Fruit fly (Drosophila melanogaster) whole organism, embryonic: Measurements from ENCODE around the gene CG7058.
A peak's percentile ranks its signal among the peaks of the same experiment; 100 is the strongest.

Experiments used
- Bgb ChIP-seq: fragments of 200-800 bp; sonication (Bioruptor generic); IDR thresholded peaks from 2 replicates; pipeline ENCODE4 v1.3.6; 2022; ENCODE audit warnings: missing biosample characterization, missing genetic modification characterization; ENCODE audit not compliant: partially characterized antibody
- BtbVII ChIP-seq: fragments of 200-800 bp; sonication (Bioruptor generic); optimal IDR thresholded peaks from 3 replicates; lab custom pipeline; 2017; ENCODE audit warnings: missing biosample characterization, mild to moderate bottlenecking, missing genetic modification characterization
- Bteb2 ChIP-seq: fragments of 200-800 bp; sonication (Bioruptor generic); optimal IDR thresholded peaks from 2 replicates; lab custom pipeline; 2016; ENCODE audit warnings: missing biosample characterization, missing genetic modification characterization
- CG10321 ChIP-seq: fragments of 200-800 bp; sonication (Bioruptor generic); IDR thresholded peaks from 2 replicates; pipeline ENCODE4 v1.3.6; 2022; ENCODE audit warnings: missing biosample characterization, missing genetic modification characterization
- CG11695 ChIP-seq: fragments of 200-800 bp; sonication (Bioruptor generic); IDR thresholded peaks from 3 replicates; pipeline ENCODE4 v1.3.6; 2022; ENCODE audit warnings: missing biosample characterization, missing genetic modification characterization
- CG12236 ChIP-seq: fragments of 200-800 bp; sonication (Bioruptor generic); optimal IDR thresholded peaks from 2 replicates; lab custom pipeline; 2016; ENCODE audit warnings: missing biosample characterization, missing genetic modification characterization
- CG13424 ChIP-seq: fragments of 200-800 bp; sonication (Bioruptor generic); optimal IDR thresholded peaks from 2 replicates; lab custom pipeline; 2019; ENCODE audit warnings: missing biosample characterization, mild to moderate bottlenecking, missing genetic modification characterization, moderate library complexity
- CG1647 ChIP-seq: fragments of 200-800 bp; sonication (Bioruptor generic); optimal IDR thresholded peaks from 3 replicates; lab custom pipeline; 2016; ENCODE audit warnings: missing biosample characterization, missing genetic modification characterization
- CG17186 ChIP-seq: fragments of 200-800 bp; sonication (Bioruptor generic); optimal IDR thresholded peaks from 3 replicates; lab custom pipeline; 2017; ENCODE audit warnings: missing biosample characterization, missing genetic modification reagents, missing genetic modification characterization
- CG17568 ChIP-seq: fragments of 200-800 bp; sonication (Bioruptor generic); optimal IDR thresholded peaks from 2 replicates; lab custom pipeline; 2018; ENCODE audit warnings: missing biosample characterization, mild to moderate bottlenecking, missing genetic modification characterization, moderate library complexity
- CG1792 ChIP-seq: fragments of 200-800 bp; sonication (Bioruptor generic); optimal IDR thresholded peaks from 2 replicates; lab custom pipeline; 2016; ENCODE audit warnings: missing biosample characterization, missing genetic modification characterization
- CG18011 ChIP-seq: fragments of 200-800 bp; sonication (Bioruptor generic); optimal IDR thresholded peaks from 2 replicates; lab custom pipeline; 2017; ENCODE audit warnings: missing biosample characterization, missing genetic modification characterization, mild to moderate bottlenecking, moderate library complexity, missing genotype
- CG2116 ChIP-seq: fragments of 200-800 bp; sonication (Bioruptor generic); optimal IDR thresholded peaks from 3 replicates; lab custom pipeline; 2018; ENCODE audit warnings: missing biosample characterization, mild to moderate bottlenecking, missing genetic modification characterization
- CG2202 ChIP-seq: fragments of 200-800 bp; sonication (Bioruptor generic); optimal IDR thresholded peaks from 2 replicates; lab custom pipeline; 2018; ENCODE audit warnings: missing biosample characterization, mild to moderate bottlenecking, missing genetic modification characterization
- CG2875 ChIP-seq: fragments of 200-800 bp; sonication (Bioruptor generic); optimal IDR thresholded peaks from 2 replicates; lab custom pipeline; 2017; ENCODE audit warnings: missing biosample characterization, mild to moderate bottlenecking, missing genetic modification characterization, missing genetic modification reagents
- CG34422 ChIP-seq: fragments of 200-800 bp; sonication (Bioruptor generic); IDR thresholded peaks from 3 replicates; pipeline ENCODE4 v1.3.6; 2022; ENCODE audit warnings: missing biosample characterization, missing genetic modification characterization
- CG3847 ChIP-seq: fragments of 200-800 bp; sonication (Bioruptor generic); IDR thresholded peaks from 2 replicates; pipeline ENCODE4 v1.3.6; 2022; ENCODE audit warnings: missing biosample characterization, missing genetic modification characterization
- CG4360 ChIP-seq: fragments of 200-800 bp; sonication (Bioruptor generic); IDR thresholded peaks from 2 replicates; pipeline ENCODE4 v1.3.6; 2022; ENCODE audit warnings: missing biosample characterization, missing genetic modification characterization
- CG5245 ChIP-seq: fragments of 200-800 bp; sonication (Bioruptor generic); optimal IDR thresholded peaks from 3 replicates; lab custom pipeline; 2016; ENCODE audit warnings: missing biosample characterization, missing genetic modification characterization
- CG6765 ChIP-seq: fragments of 200-800 bp; sonication (Bioruptor generic); optimal IDR thresholded peaks from 3 replicates; lab custom pipeline; 2017; ENCODE audit warnings: missing biosample characterization, mild to moderate bottlenecking, missing genetic modification characterization
- CG6791 ChIP-seq: fragments of 200-800 bp; sonication (Bioruptor generic); IDR thresholded peaks from 3 replicates; pipeline ENCODE4 v1.3.6; 2022; ENCODE audit warnings: missing biosample characterization, missing genetic modification characterization; ENCODE audit not compliant: partially characterized antibody
- CG7745 ChIP-seq: fragments of 200-800 bp; sonication (Bioruptor generic); optimal IDR thresholded peaks from 2 replicates; lab custom pipeline; 2018; ENCODE audit warnings: missing biosample characterization, mild to moderate bottlenecking, missing genetic modification characterization, moderate library complexity
- CG7963 ChIP-seq: fragments of 200-800 bp; sonication (Bioruptor generic); IDR thresholded peaks from 3 replicates; pipeline ENCODE4 v1.3.6; 2022; ENCODE audit warnings: missing biosample characterization, missing genetic modification characterization; ENCODE audit not compliant: partially characterized antibody
- CkIIα-i1 ChIP-seq: fragments of 200-800 bp; sonication (Bioruptor generic); IDR thresholded peaks from 2 replicates; pipeline ENCODE4 v1.3.6; 2022; ENCODE audit warnings: missing biosample characterization, missing genetic modification characterization
- Doc3 ChIP-seq: fragments of 200-800 bp; sonication (Bioruptor generic); IDR thresholded peaks from 3 replicates; pipeline ENCODE4 v1.3.6; 2022; ENCODE audit warnings: missing biosample characterization, missing genetic modification characterization; ENCODE audit not compliant: partially characterized antibody
- Dp ChIP-seq: fragments of 200-800 bp; sonication (Bioruptor generic); optimal IDR thresholded peaks from 2 replicates; lab custom pipeline; 2018; ENCODE audit warnings: missing biosample characterization, mild to moderate bottlenecking, missing genetic modification characterization, moderate library complexity
- Dref ChIP-seq: fragments of 200-800 bp; sonication (Bioruptor generic); IDR thresholded peaks from 2 replicates; pipeline ENCODE4 v1.3.6; 2022; ENCODE audit warnings: missing biosample characterization, missing genetic modification characterization
- E2f2 ChIP-seq: fragments of 200-800 bp; sonication (Bioruptor generic); IDR thresholded peaks from 2 replicates; pipeline ENCODE4 v1.3.6; 2022; ENCODE audit warnings: missing biosample characterization, missing genetic modification characterization
- Ets97D ChIP-seq: fragments of 200-800 bp; sonication (Bioruptor generic); optimal IDR thresholded peaks from 3 replicates; lab custom pipeline; 2016; ENCODE audit warnings: missing biosample characterization, missing genetic modification characterization
- MBD-R2 ChIP-seq: fragments of 200-800 bp; sonication (Bioruptor generic); IDR thresholded peaks from 2 replicates; pipeline ENCODE4 v1.3.6; 2022; ENCODE audit warnings: missing biosample characterization, missing genetic modification characterization
- Neu2 ChIP-seq: fragments of 200-800 bp; sonication (Bioruptor generic); optimal IDR thresholded peaks from 3 replicates; lab custom pipeline; 2016; ENCODE audit warnings: missing biosample characterization, missing genetic modification characterization, borderline replicate concordance
- Sin3A ChIP-seq: fragments of >200 bp; optimal IDR thresholded peaks from 2 replicates; lab custom pipeline; 2018
- Sry-δ ChIP-seq: fragments of 200-800 bp; sonication (Bioruptor generic); optimal IDR thresholded peaks from 2 replicates; lab custom pipeline; 2016; ENCODE audit warnings: missing biosample characterization, missing genetic modification characterization
- Taf1 ChIP-seq: fragments of 200-800 bp; sonication (Bioruptor generic); IDR thresholded peaks from 2 replicates; pipeline ENCODE4 v1.3.6; 2022; ENCODE audit warnings: missing biosample characterization, missing genetic modification characterization
- al ChIP-seq: fragments of 200-800 bp; sonication (Bioruptor generic); IDR thresholded peaks from 2 replicates; pipeline ENCODE4 v1.3.6; 2022; ENCODE audit warnings: missing biosample characterization, missing genetic modification characterization
- ara ChIP-seq: fragments of 200-800 bp; sonication (Bioruptor generic); IDR thresholded peaks from 2 replicates; pipeline ENCODE4 v1.3.6; 2022; ENCODE audit warnings: missing biosample characterization, missing genetic modification characterization
- ase ChIP-seq: fragments of 200-800 bp; sonication (Bioruptor generic); IDR thresholded peaks from 3 replicates; pipeline ENCODE4 v1.3.6; 2022; ENCODE audit warnings: missing biosample characterization, missing genetic modification characterization
- dm ChIP-seq: fragments of 200-800 bp; sonication (Bioruptor generic); optimal IDR thresholded peaks from 3 replicates; lab custom pipeline; 2016; ENCODE audit warnings: missing biosample characterization, missing genetic modification characterization
- grn ChIP-seq: fragments of 200-800 bp; sonication (Bioruptor generic); optimal IDR thresholded peaks from 3 replicates; lab custom pipeline; 2017; ENCODE audit warnings: missing biosample characterization, missing genetic modification characterization
- her ChIP-seq: fragments of 200-800 bp; sonication (Bioruptor generic); optimal IDR thresholded peaks from 2 replicates; lab custom pipeline; 2016; ENCODE audit warnings: missing biosample characterization, missing genetic modification characterization
- hth ChIP-seq: fragments of >200 bp; optimal IDR thresholded peaks from 2 replicates; lab custom pipeline; 2017; ENCODE audit warnings: inconsistent platforms
- inv ChIP-seq: fragments of 200-800 bp; sonication (Bioruptor generic); IDR thresholded peaks from 2 replicates; pipeline ENCODE4 v1.3.6; 2022; ENCODE audit warnings: missing biosample characterization, missing genetic modification characterization; ENCODE audit not compliant: partially characterized antibody
- mirr ChIP-seq: fragments of 200-800 bp; sonication (Bioruptor generic); optimal IDR thresholded peaks from 3 replicates; lab custom pipeline; 2018; ENCODE audit warnings: missing biosample characterization, mild to moderate bottlenecking, missing genetic modification characterization
- pan ChIP-seq, 4 experiments: fragments of >200 bp in 3 of 4; fragments of 200-800 bp in 1 of 4; sonication (Bioruptor generic) in 1 of 4; optimal IDR thresholded peaks in 3 of 4; IDR thresholded peaks in 1 of 4; 2 replicates each; pipeline versions ENCODE4 v1.3.6 to Lab custom; 2017 to 2022; ENCODE audit warnings: missing biosample characterization in 2 of 4, missing genetic modification characterization in 2 of 4, mixed read lengths in 1 of 4
- pzg ChIP-seq: fragments of 200-800 bp; sonication (Bioruptor generic); optimal IDR thresholded peaks from 3 replicates; lab custom pipeline; 2018; ENCODE audit warnings: missing biosample characterization, mild to moderate bottlenecking, missing genetic modification characterization, moderate library complexity
- slp2 ChIP-seq: fragments of 200-800 bp; sonication (Bioruptor generic); optimal IDR thresholded peaks from 2 replicates; lab custom pipeline; 2016; ENCODE audit warnings: missing biosample characterization, missing genetic modification characterization
- stwl ChIP-seq: fragments of 200-800 bp; sonication (Bioruptor generic); optimal IDR thresholded peaks from 3 replicates; lab custom pipeline; 2018; ENCODE audit warnings: missing biosample characterization, mild to moderate bottlenecking, missing genetic modification characterization, moderate library complexity
- tgo ChIP-seq: fragments of 200-800 bp; sonication (Bioruptor generic); IDR thresholded peaks from 3 replicates; pipeline ENCODE4 v1.3.6; 2022; ENCODE audit warnings: missing biosample characterization, missing genetic modification characterization
- ttk ChIP-seq: fragments of 200-800 bp; sonication (Bioruptor generic); IDR thresholded peaks from 2 replicates; pipeline ENCODE4 v2.1.2; 2022; ENCODE audit warnings: missing biosample characterization, missing genetic modification characterization
- unc-4 ChIP-seq: fragments of 200-800 bp; sonication (Bioruptor generic); IDR thresholded peaks from 2 replicates; pipeline ENCODE4 v1.3.6; 2022; ENCODE audit warnings: missing biosample characterization, missing genetic modification characterization; ENCODE audit not compliant: partially characterized antibody
- vvl ChIP-seq: fragments of 200-800 bp; sonication (Bioruptor generic); IDR thresholded peaks from 2 replicates; pipeline ENCODE4 v1.3.6; 2022; ENCODE audit warnings: missing biosample characterization, missing genetic modification characterization

Gene CG7058

dm6 chrX:18830396-18830795, 23.9 kb downstream of the CG7058 start, which contains the start of gene CG7101 (continued):
- TF ChIP-seq dm (no peak), CG7745 (no peak), CG11695 (no peak), Dp (GFP tag; lab: Kevin White, UChicago) (peak; percentile 71), CG1792 (GFP tag; lab: Kevin White, UChicago) (no peak), CG2202 (tag; lab: Kevin White, UChicago) (no peak), Ets97D (peak; percentile 64), slp2 (GFP tag; lab: Kevin White, UChicago) (no peak), CG34422 (GFP tag; lab: Robert Waterston, UW) (peak; percentile 89), Doc3 (GFP tag; lab: Robert Waterston, UW) (peak; percentile 47; the same call in 2 of the 3 replicates), tgo (GFP tag; lab: Robert Waterston, UW) (no peak), al (GFP tag; lab: Robert Waterston, UW) (no peak), stwl (tag; lab: Kevin White, UChicago) (peak; percentile 98), CG4360 (GFP tag; lab: Robert Waterston, UW) (no peak), Sry-δ (GFP tag; lab: Kevin White, UChicago) (peak; percentile 64), Neu2 (GFP tag; lab: Kevin White, UChicago) (no peak), her (GFP tag; lab: Kevin White, UChicago) (no peak), ara (no peak), ase (GFP tag; lab: Robert Waterston, UW) (no peak), CG7963 (GFP tag; lab: Robert Waterston, UW) (peak; percentile 70), BtbVII (GFP tag; lab: Kevin White, UChicago) (no peak), pan (optimal IDR thresholded peaks at IDR 0.05; lab: Kevin White, UChicago) (no peak), pan (GFP tag; optimal IDR thresholded peaks at IDR 0.05 in 1 of 2, IDR thresholded peaks at IDR 0.05 in 1 of 2) (peak in 1 of 2 experiments; percentile 18), hth (lab: Kevin White, UChicago) (no peak), mirr (GFP tag; lab: Kevin White, UChicago) (no peak), inv (GFP tag; lab: Robert Waterston, UW) (peak; percentile 52), CG13424 (tag; lab: Kevin White, UChicago) (no peak), ttk (GFP tag; lab: Robert Waterston, UW) (no peak), Taf1 (GFP tag; lab: Robert Waterston, UW) (no peak), unc-4 (peak; percentile 61), CG12236 (no peak), CG6765 (no peak), Sin3A (peak; percentile 9), grn (GFP tag; lab: Kevin White, UChicago) (no peak), CG10321 (GFP tag; lab: Robert Waterston, UW) (no peak), CG17186 (peak; percentile 46), Dref (GFP tag; lab: Robert Waterston, UW) (peak; percentile 82), CG2116 (GFP tag; lab: Kevin White, UChicago) (peak; percentile 55), CG2875 (GFP tag; lab: Kevin White, UChicago) (no peak), Bteb2 (GFP tag; lab: Kevin White, UChicago) (no peak), MBD-R2 (GFP tag; lab: Robert Waterston, UW) (peak; percentile 78), vvl (GFP tag; lab: Robert Waterston, UW) (0 out of 2 replicates have a peak, but pooled peaks have one; percentile 14), CG6791 (GFP tag; lab: Robert Waterston, UW) (peak; percentile 74), CG5245 (GFP tag; lab: Kevin White, UChicago) (no peak), CG1647 (GFP tag; lab: Kevin White, UChicago) (no peak), Bgb (GFP tag; lab: Robert Waterston, UW) (peak; percentile 79), pzg (GFP tag; lab: Kevin White, UChicago) (peak; percentile 66), CG18011 (GFP tag; lab: Kevin White, UChicago) (no peak), CG17568 (GFP tag; lab: Kevin White, UChicago) (no peak), CG3847 (GFP tag; lab: Robert Waterston, UW) (peak; percentile 42; the same call in 1 of the 2 replicates), E2f2 (peak; percentile 81), CkIIα-i1 (GFP tag; lab: Robert Waterston, UW) (no peak)
